Fruit fly (Drosophila melanogaster): ENCODE data around the gene Lip1.

The Lip1 gene

dm6 chr2L:10665603-10666002 is 35.7 kb downstream of the Lip1 start:
- TF ChIP-seq psq (optimal IDR thresholded peaks at IDR 0.05): no peak
- no peak for TF ChIP-seq ttk (optimal IDR thresholded peaks at IDR 0.05)
- no peak for TF ChIP-seq Sin3A (optimal IDR thresholded peaks at IDR 0.05)
- TF ChIP-seq Myc (optimal IDR thresholded peaks at IDR 0.05): no peak
- TF ChIP-seq insv (optimal IDR thresholded peaks at IDR 0.05): no peak

dm6 chr2L:10661490-10662240 is 39.7 kb downstream of the Lip1 start, which contains the start of gene CG31871:
CG31871 (plus strand) TSS chr2L:10662081.
- TF ChIP-seq Myc (optimal IDR thresholded peaks at IDR 0.05) (no peak), Sin3A (optimal IDR thresholded peaks at IDR 0.05) (no peak), ttk (optimal IDR thresholded peaks at IDR 0.05) (no peak), psq (optimal IDR thresholded peaks at IDR 0.05) (no peak), h (optimal IDR thresholded peaks at IDR 0.05) (no peak), insv (optimal IDR thresholded peaks at IDR 0.05) (no peak)

dm6 chr2L:10657981-10658380 is 43.4 kb downstream of the Lip1 start, which contains the start of gene CG45690:
CG45690 (plus strand) TSS chr2L:10658281.
- TF ChIP-seq h (optimal IDR thresholded peaks at IDR 0.05): no peak
- no peak for TF ChIP-seq Myc (optimal IDR thresholded peaks at IDR 0.05)
- TF ChIP-seq insv (optimal IDR thresholded peaks at IDR 0.05): no peak
- TF ChIP-seq Sin3A (optimal IDR thresholded peaks at IDR 0.05): no peak
- no peak for TF ChIP-seq psq (optimal IDR thresholded peaks at IDR 0.05)
- TF ChIP-seq ttk (optimal IDR thresholded peaks at IDR 0.05): no peak

- no peak for TF ChIP-seq Sin3A (optimal IDR thresholded peaks at IDR 0.05)
- no peak for TF ChIP-seq ttk (optimal IDR thresholded peaks at IDR 0.05)
- no peak for TF ChIP-seq Myc (optimal IDR thresholded peaks at IDR 0.05)
- TF ChIP-seq insv (optimal IDR thresholded peaks at IDR 0.05): no peak
- no peak for TF ChIP-seq psq (optimal IDR thresholded peaks at IDR 0.05)
- TF ChIP-seq h (optimal IDR thresholded peaks at IDR 0.05): no peak
Observed at dm6 chr2L:10654520-10654919, 46.8 kb downstream of the Lip1 start.

dm6 chr2L:10651313-10651712 is 50.0 kb downstream of the Lip1 start, which contains the start of gene dbf:
dbf (plus strand) TSS chr2L:10651613.
- TF ChIP-seq Sin3A (optimal IDR thresholded peaks at IDR 0.05) (no peak), psq (optimal IDR thresholded peaks at IDR 0.05) (no peak), Myc (optimal IDR thresholded peaks at IDR 0.05) (no peak), insv (optimal IDR thresholded peaks at IDR 0.05) (no peak)

Data from Kc167 (cell line).